Worm (Caenorhabditis elegans) whole organism, L2 larva: ENCODE measurements around the gene T23F2.4.

Experiments
- ama-1 ChIP-seq: fragments of 150-350 bp; optimal IDR thresholded peaks from 2 replicates; lab custom pipeline; 2018; ENCODE audit warnings: inconsistent platforms
- elt-1 ChIP-seq: fragments of 150-350 bp; optimal IDR thresholded peaks from 2 replicates; lab custom pipeline; 2014; ENCODE audit warnings: missing biosample characterization, missing genetic modification characterization
- elt-3 ChIP-seq: sonication (generic microtip); optimal IDR thresholded peaks from 2 replicates; lab custom pipeline; 2017; ENCODE audit warnings: missing biosample characterization, missing genetic modification characterization
- gmeb-1 ChIP-seq: fragments of 150-350 bp; optimal IDR thresholded peaks from 2 replicates; lab custom pipeline; 2014; ENCODE audit warnings: missing biosample characterization, missing genetic modification characterization
- lin-11 ChIP-seq: fragments of 150-350 bp; sonication (generic microtip); optimal IDR thresholded peaks from 2 replicates; lab custom pipeline; 2014; ENCODE audit warnings: missing biosample characterization, missing genetic modification characterization, inconsistent platforms, mixed read lengths
- mdl-1 ChIP-seq, 2 experiments: fragments of 150-350 bp in 1 of 2; sonication (generic microtip) in 1 of 2; optimal IDR thresholded peaks; 2 replicates each; lab custom pipeline; 2017; ENCODE audit warnings: missing biosample characterization in 2 of 2, missing genetic modification characterization in 2 of 2
- sem-4 ChIP-seq: fragments of 150-350 bp; optimal IDR thresholded peaks from 2 replicates; lab custom pipeline; 2014; ENCODE audit warnings: missing biosample characterization, missing genetic modification reagents, missing genetic modification characterization
- unc-62 ChIP-seq: fragments of 150-350 bp; optimal IDR thresholded peaks from 2 replicates; lab custom pipeline; 2014; ENCODE audit warnings: missing biosample characterization, missing genetic modification reagents, missing genetic modification characterization

DNA sequence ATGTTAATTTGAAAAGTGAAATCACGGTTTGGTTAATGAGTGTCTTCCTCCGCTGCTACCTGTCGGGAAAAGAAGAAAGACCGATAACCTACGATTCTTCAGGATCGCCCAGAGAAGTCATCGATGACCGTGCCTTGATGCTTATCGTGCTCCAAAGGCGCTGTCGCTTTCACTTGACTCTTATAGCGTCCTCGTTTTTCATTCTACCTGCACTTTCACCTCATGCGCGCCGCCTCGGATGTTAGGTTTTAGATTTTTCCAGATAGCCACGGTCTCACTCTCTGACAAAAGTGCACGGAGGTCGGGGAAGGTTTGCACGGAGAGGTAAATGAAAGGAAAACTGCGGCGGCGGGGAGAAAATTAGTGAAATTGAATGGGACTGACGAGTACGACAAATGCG lies 26.0 kb downstream of the T23F2.4 start:
- TF ChIP-seq elt-1 (tag; lab: Kevin White, UChicago) (peak; percentile 14), elt-3 (no peak), sem-4 (tag; lab: Kevin White, UChicago) (no peak), lin-11 (tag; lab: Kevin White, UChicago) (no peak), mdl-1 (tag; optimal IDR thresholded peaks at IDR 0.05; lab: Kevin White, UChicago) (no peak), unc-62 (GFP tag; lab: Kevin White, UChicago) (no peak), ama-1 (lab: Kevin White, UChicago) (no peak), gmeb-1 (tag; lab: Kevin White, UChicago) (no peak)
